Fruit fly (Drosophila melanogaster) whole organism, embryonic: ENCODE measurements around the gene Bx.

ENCODE experiments used
- Atf6 ChIP-seq: fragments of 200-800 bp; sonication (Bioruptor generic); IDR thresholded peaks from 2 replicates; pipeline ENCODE4 v1.3.6; 2022; ENCODE audit warnings: missing biosample characterization, missing genetic modification characterization
- CG14014 ChIP-seq: fragments of 200-800 bp; sonication (Bioruptor generic); IDR thresholded peaks from 2 replicates; pipeline ENCODE4 v1.3.6; 2022; ENCODE audit warnings: missing biosample characterization, missing genetic modification characterization
- CG1529 ChIP-seq: fragments of 200-800 bp; sonication (Bioruptor generic); optimal IDR thresholded peaks from 3 replicates; lab custom pipeline; 2018; ENCODE audit warnings: missing biosample characterization, missing genetic modification characterization
- CG1602 ChIP-seq: fragments of 200-800 bp; sonication (Bioruptor generic); optimal IDR thresholded peaks from 3 replicates; lab custom pipeline; 2016; ENCODE audit warnings: missing biosample characterization, missing genetic modification characterization
- CG1832 ChIP-seq: fragments of 200-800 bp; sonication (Bioruptor generic); optimal IDR thresholded peaks from 2 replicates; lab custom pipeline; 2017; ENCODE audit warnings: missing biosample characterization, mild to moderate bottlenecking, missing genetic modification characterization, inconsistent platforms
- CG18619 ChIP-seq: fragments of 200-800 bp; sonication (Bioruptor generic); optimal IDR thresholded peaks from 3 replicates; lab custom pipeline; 2017; ENCODE audit warnings: missing biosample characterization, mild to moderate bottlenecking, missing genetic modification characterization
- CG2129 ChIP-seq: fragments of 200-800 bp; sonication (Bioruptor generic); IDR thresholded peaks from 2 replicates; pipeline ENCODE4 v1.3.6; 2022; ENCODE audit warnings: missing biosample characterization, missing genetic modification characterization; ENCODE audit not compliant: partially characterized antibody
- CG30431 ChIP-seq: fragments of 200-800 bp; sonication (Bioruptor generic); optimal IDR thresholded peaks from 2 replicates; lab custom pipeline; 2017; ENCODE audit warnings: missing biosample characterization, missing genetic modification characterization
- CG33213 ChIP-seq: fragments of 200-800 bp; sonication (Bioruptor generic); optimal IDR thresholded peaks from 3 replicates; lab custom pipeline; 2016; ENCODE audit warnings: missing biosample characterization, missing genetic modification characterization
- CG34224 ChIP-seq: fragments of 200-800 bp; sonication (Bioruptor generic); IDR thresholded peaks from 3 replicates; pipeline ENCODE4 v1.3.6; 2022; ENCODE audit warnings: missing biosample characterization, missing genetic modification characterization; ENCODE audit not compliant: partially characterized antibody
- CG34422 ChIP-seq: fragments of 200-800 bp; sonication (Bioruptor generic); IDR thresholded peaks from 3 replicates; pipeline ENCODE4 v1.3.6; 2022; ENCODE audit warnings: missing biosample characterization, missing genetic modification characterization
- CG3838 ChIP-seq: fragments of 200-800 bp; sonication (Bioruptor generic); optimal IDR thresholded peaks from 3 replicates; lab custom pipeline; 2016; ENCODE audit warnings: missing biosample characterization, missing genetic modification characterization
- CG4707 ChIP-seq: fragments of 200-800 bp; sonication (Bioruptor generic); optimal IDR thresholded peaks from 2 replicates; lab custom pipeline; 2018; ENCODE audit warnings: missing biosample characterization, mild to moderate bottlenecking, missing genetic modification characterization, moderate library complexity
- CG5953 ChIP-seq: fragments of 200-800 bp; sonication (Bioruptor generic); IDR thresholded peaks from 2 replicates; pipeline ENCODE4 v1.3.6; 2022; ENCODE audit warnings: missing biosample characterization, missing genetic modification characterization
- CG6765 ChIP-seq: fragments of 200-800 bp; sonication (Bioruptor generic); optimal IDR thresholded peaks from 3 replicates; lab custom pipeline; 2017; ENCODE audit warnings: missing biosample characterization, mild to moderate bottlenecking, missing genetic modification characterization
- CG7745 ChIP-seq: fragments of 200-800 bp; sonication (Bioruptor generic); optimal IDR thresholded peaks from 2 replicates; lab custom pipeline; 2018; ENCODE audit warnings: missing biosample characterization, mild to moderate bottlenecking, missing genetic modification characterization, moderate library complexity
- CG7928 ChIP-seq: fragments of 200-800 bp; sonication (Bioruptor generic); optimal IDR thresholded peaks from 2 replicates; lab custom pipeline; 2017; ENCODE audit warnings: missing biosample characterization, mild to moderate bottlenecking, missing genetic modification characterization
- CG9215 ChIP-seq: fragments of 200-800 bp; sonication (Bioruptor generic); IDR thresholded peaks from 2 replicates; pipeline ENCODE4 v1.3.6; 2022; ENCODE audit warnings: missing biosample characterization, missing genetic modification characterization
- CG9727 ChIP-seq: fragments of 200-800 bp; sonication (Bioruptor generic); optimal IDR thresholded peaks from 3 replicates; lab custom pipeline; 2017; ENCODE audit warnings: missing biosample characterization, mild to moderate bottlenecking, missing genetic modification characterization
- CG9876 ChIP-seq: fragments of 200-800 bp; sonication (Bioruptor generic); optimal IDR thresholded peaks from 2 replicates; lab custom pipeline; 2016; ENCODE audit warnings: missing biosample characterization, missing genetic modification characterization
- Camta ChIP-seq: fragments of 200-800 bp; sonication (Bioruptor generic); optimal IDR thresholded peaks from 2 replicates; lab custom pipeline; 2016; ENCODE audit warnings: missing biosample characterization, missing genetic modification characterization
- Dp ChIP-seq: fragments of 200-800 bp; sonication (Bioruptor generic); optimal IDR thresholded peaks from 2 replicates; lab custom pipeline; 2018; ENCODE audit warnings: missing biosample characterization, mild to moderate bottlenecking, missing genetic modification characterization, moderate library complexity
- Drgx ChIP-seq: fragments of 200-800 bp; sonication (Bioruptor generic); IDR thresholded peaks from 2 replicates; pipeline ENCODE4 v1.3.6; 2022; ENCODE audit warnings: missing biosample characterization, missing genetic modification characterization
- Fer3 ChIP-seq: fragments of 200-800 bp; sonication (Bioruptor generic); optimal IDR thresholded peaks from 2 replicates; lab custom pipeline; 2018; ENCODE audit warnings: missing biosample characterization, mild to moderate bottlenecking, missing genetic modification characterization, moderate library complexity
- Gsc ChIP-seq: fragments of 200-800 bp; sonication (Bioruptor generic); IDR thresholded peaks from 2 replicates; pipeline ENCODE4 v1.3.6; 2022; ENCODE audit warnings: missing biosample characterization, missing genetic modification characterization
- Gug ChIP-seq: fragments of 200-800 bp; sonication (Bioruptor generic); IDR thresholded peaks from 4 replicates; pipeline ENCODE4 v1.3.6; 2022; ENCODE audit warnings: missing biosample characterization, missing genetic modification characterization
- HHEX ChIP-seq: fragments of 200-800 bp; sonication (Bioruptor generic); optimal IDR thresholded peaks from 3 replicates; lab custom pipeline; 2017; ENCODE audit warnings: missing biosample characterization, mild to moderate bottlenecking, missing genetic modification characterization, missing genetic modification reagents
- HLH4C ChIP-seq: fragments of 200-800 bp; sonication (Bioruptor generic); IDR thresholded peaks from 3 replicates; pipeline ENCODE4 v1.3.6; 2022; ENCODE audit warnings: missing biosample characterization, missing genetic modification characterization; ENCODE audit not compliant: partially characterized antibody
- Nf-YB ChIP-seq: fragments of 200-800 bp; sonication (Bioruptor generic); optimal IDR thresholded peaks from 3 replicates; lab custom pipeline; 2019; ENCODE audit warnings: missing biosample characterization, mild to moderate bottlenecking, missing genetic modification characterization, moderate library complexity
- Scr ChIP-seq: fragments of 200-800 bp; sonication (Bioruptor generic); IDR thresholded peaks from 2 replicates; pipeline ENCODE4 v1.3.6; 2022; ENCODE audit warnings: missing biosample characterization, missing genetic modification characterization; ENCODE audit not compliant: partially characterized antibody
- Spps ChIP-seq: fragments of 200-800 bp; sonication (Bioruptor generic); optimal IDR thresholded peaks from 2 replicates; lab custom pipeline; 2018; ENCODE audit warnings: missing biosample characterization, mild to moderate bottlenecking, missing genetic modification characterization
- YL-1 ChIP-seq: fragments of 200-800 bp; sonication (Bioruptor generic); optimal IDR thresholded peaks from 3 replicates; lab custom pipeline; 2017; ENCODE audit warnings: missing biosample characterization, mild to moderate bottlenecking, missing genetic modification characterization
- chinmo ChIP-seq: fragments of 200-800 bp; sonication (Bioruptor generic); IDR thresholded peaks from 4 replicates; pipeline ENCODE4 v1.3.6; 2022; ENCODE audit warnings: missing biosample characterization, missing genetic modification characterization; ENCODE audit not compliant: partially characterized antibody
- ci ChIP-seq: fragments of 200-800 bp; sonication (Bioruptor generic); IDR thresholded peaks from 3 replicates; pipeline ENCODE4 v1.3.6; 2022; ENCODE audit warnings: missing biosample characterization, missing genetic modification characterization
- corto ChIP-seq: fragments of 200-800 bp; sonication (Bioruptor generic); optimal IDR thresholded peaks from 2 replicates; lab custom pipeline; 2016; ENCODE audit warnings: missing biosample characterization, mild to moderate bottlenecking, missing genetic modification characterization, moderate library complexity
- fd3F ChIP-seq: fragments of 200-800 bp; sonication (Bioruptor generic); optimal IDR thresholded peaks from 2 replicates; lab custom pipeline; 2018; ENCODE audit warnings: missing biosample characterization, mild to moderate bottlenecking, missing genetic modification characterization, moderate library complexity
- grau ChIP-seq: fragments of 200-800 bp; optimal IDR thresholded peaks from 3 replicates; lab custom pipeline; 2019; ENCODE audit warnings: missing biosample characterization, mild to moderate bottlenecking, missing genetic modification characterization, moderate library complexity
- gt ChIP-seq: fragments of 200-800 bp; sonication (Bioruptor generic); IDR thresholded peaks from 2 replicates; pipeline ENCODE4 v1.3.6; 2022; ENCODE audit warnings: missing biosample characterization, missing genetic modification characterization
- h ChIP-seq: fragments of >200 bp; optimal IDR thresholded peaks from 2 replicates; lab custom pipeline; 2017
- hkb ChIP-seq, 2 experiments: fragments of 200-800 bp in 1 of 2; fragments of >200 bp in 1 of 2; sonication (Bioruptor generic) in 1 of 2; IDR thresholded peaks in 1 of 2; optimal IDR thresholded peaks in 1 of 2; 2 replicates each; pipeline versions ENCODE4 v1.3.6 to Lab custom; 2017 to 2022; ENCODE audit warnings: missing biosample characterization in 1 of 2, missing genetic modification characterization in 1 of 2
- insv ChIP-seq, 2 experiments: fragments of 200-800 bp; sonication (Bioruptor generic); optimal IDR thresholded peaks; 3 replicates each; lab custom pipeline; 2016 to 2018; ENCODE audit warnings: missing biosample characterization in 2 of 2, missing genetic modification characterization in 2 of 2
- kni ChIP-seq: fragments of 200-800 bp; sonication (Bioruptor generic); optimal IDR thresholded peaks from 3 replicates; lab custom pipeline; 2017; ENCODE audit warnings: mild to moderate bottlenecking, missing biosample characterization, missing genetic modification reagents, missing genetic modification characterization
- p53 ChIP-seq: fragments of 200-800 bp; sonication (Bioruptor generic); optimal IDR thresholded peaks from 2 replicates; lab custom pipeline; 2016; ENCODE audit warnings: missing biosample characterization, missing genetic modification characterization
- pum ChIP-seq: fragments of 200-800 bp; sonication (Bioruptor generic); optimal IDR thresholded peaks from 2 replicates; lab custom pipeline; 2016; ENCODE audit warnings: missing biosample characterization, missing genetic modification characterization
- slbo ChIP-seq: fragments of 200-800 bp; sonication (Bioruptor generic); IDR thresholded peaks from 2 replicates; pipeline ENCODE4 v1.3.6; 2022; ENCODE audit warnings: missing biosample characterization, missing genetic modification characterization
- sug ChIP-seq: fragments of 200-800 bp; optimal IDR thresholded peaks from 2 replicates; lab custom pipeline; 2019; ENCODE audit warnings: missing biosample characterization, mild to moderate bottlenecking, missing genetic modification characterization, moderate library complexity
- tap ChIP-seq: fragments of 200-800 bp; optimal IDR thresholded peaks from 3 replicates; lab custom pipeline; 2019; ENCODE audit warnings: missing biosample characterization, mild to moderate bottlenecking, missing genetic modification characterization, moderate library complexity
- tll ChIP-seq, 2 experiments: fragments of 200-800 bp in 1 of 2; fragments of >200 bp in 1 of 2; sonication (Bioruptor generic) in 1 of 2; optimal IDR thresholded peaks; 2 replicates each; lab custom pipeline; 2017 to 2019; ENCODE audit warnings: missing biosample characterization in 2 of 2, missing genetic modification characterization in 2 of 2, mild to moderate bottlenecking in 1 of 2, moderate library complexity in 1 of 2
- trem ChIP-seq: fragments of 200-800 bp; optimal IDR thresholded peaks from 3 replicates; lab custom pipeline; 2019; ENCODE audit warnings: missing biosample characterization, mild to moderate bottlenecking, missing genetic modification characterization, moderate library complexity
- tup ChIP-seq: fragments of 200-800 bp; sonication (Bioruptor generic); optimal IDR thresholded peaks from 2 replicates; lab custom pipeline; 2016; ENCODE audit warnings: missing biosample characterization, mild to moderate bottlenecking, missing genetic modification characterization, moderate library complexity

The Bx gene

dm6 chrX:18546785-18547184, 31.6 kb downstream of the Bx start (continued):
- TF ChIP-seq CG1832 (GFP tag; lab: Kevin White, UChicago) (no peak), grau (tag; lab: Kevin White, UChicago) (peak; percentile 85), tap (tag; lab: Kevin White, UChicago) (peak; percentile 73), CG9876 (GFP tag; lab: Kevin White, UChicago) (peak; percentile 36), Gsc (GFP tag; lab: Robert Waterston, UW) (no peak), CG9215 (GFP tag; lab: Robert Waterston, UW) (peak; percentile 79), Camta (GFP tag; lab: Kevin White, UChicago) (peak; percentile 54), HLH4C (GFP tag; lab: Robert Waterston, UW) (no peak), CG7745 (tag; lab: Kevin White, UChicago) (no peak), trem (tag; lab: Kevin White, UChicago) (no peak), YL-1 (GFP tag; lab: Kevin White, UChicago) (no peak), CG34224 (GFP tag; lab: Robert Waterston, UW) (no peak), tup (GFP tag; lab: Kevin White, UChicago) (peak; percentile 42), HHEX (GFP tag; lab: Kevin White, UChicago) (peak; percentile 75), corto (GFP tag; lab: Kevin White, UChicago) (no peak), Drgx (GFP tag; lab: Robert Waterston, UW) (peak; percentile 91), kni (no peak), CG1602 (peak; percentile 63), Fer3 (tag; lab: Kevin White, UChicago) (peak; percentile 81), CG14014 (GFP tag; lab: Robert Waterston, UW) (peak; percentile 89), chinmo (no peak), CG2129 (GFP tag; lab: Robert Waterston, UW) (no peak), pum (peak; percentile 57), sug (tag; lab: Kevin White, UChicago) (peak; percentile 73), hkb (optimal IDR thresholded peaks at IDR 0.05; lab: Kevin White, UChicago) (no peak), hkb (GFP tag; IDR thresholded peaks at IDR 0.05; lab: Robert Waterston, UW) (peak; percentile 88), insv (GFP tag; optimal IDR thresholded peaks at IDR 0.05; lab: Kevin White, UChicago) (no peak), CG7928 (GFP tag; lab: Kevin White, UChicago) (peak; percentile 51), CG30431 (GFP tag; lab: Kevin White, UChicago) (peak; percentile 26), Gug (peak; percentile 75), Atf6 (GFP tag; lab: Robert Waterston, UW) (peak; percentile 80), CG18619 (GFP tag; lab: Kevin White, UChicago) (peak; percentile 62), CG9727 (GFP tag; lab: Kevin White, UChicago) (peak; percentile 68), CG4707 (GFP tag; lab: Kevin White, UChicago) (peak; percentile 40), ci (peak; percentile 84), Spps (tag; lab: Kevin White, UChicago) (no peak), gt (GFP tag; lab: Robert Waterston, UW) (0 out of 2 replicates have a peak, but pooled peaks have one; percentile 28), h (lab: Kevin White, UChicago) (no peak), CG6765 (GFP tag; lab: Kevin White, UChicago) (peak; percentile 33), fd3F (peak; percentile 81), slbo (GFP tag; lab: Robert Waterston, UW) (peak; percentile 90), p53 (GFP tag; lab: Kevin White, UChicago) (peak; percentile 11), tll (GFP tag; optimal IDR thresholded peaks at IDR 0.05; lab: Kevin White, UChicago) (no peak), CG33213 (GFP tag; lab: Kevin White, UChicago) (peak; percentile 62), CG1529 (GFP tag; lab: Kevin White, UChicago) (peak; percentile 47), Nf-YB (GFP tag; lab: Kevin White, UChicago) (peak; percentile 43), Dp (GFP tag; lab: Kevin White, UChicago) (no peak), Scr (no peak), CG34422 (GFP tag; lab: Robert Waterston, UW) (peak; percentile 79), CG5953 (GFP tag; lab: Robert Waterston, UW) (peak; percentile 81), CG3838 (GFP tag; lab: Kevin White, UChicago) (peak; percentile 32)
